Worm (Caenorhabditis elegans) whole organism, L4 larva: Measurements from ENCODE around the gene sdc-3.
A peak's percentile ranks its signal among the peaks of the same experiment; 100 is the strongest.

ENCODE experiments used
- D1046.2 ChIP-seq: fragments of 200-800 bp; sonication (Bioruptor generic); IDR thresholded peaks from 2 replicates; pipeline ENCODE4 v1.3.6; 2022; ENCODE audit warnings: missing genetic modification characterization, missing compliant biosample characterization
- F26F4.8 ChIP-seq: fragments of 200-800 bp; sonication (Bioruptor generic); conservative IDR thresholded peaks from 2 replicates; pipeline ENCODE4 v1.3.6; 2022; ENCODE audit warnings: missing genetic modification characterization, missing compliant biosample characterization
- F37D6.2 ChIP-seq: sonication (generic microtip); optimal IDR thresholded peaks from 2 replicates; lab custom pipeline; 2016; ENCODE audit warnings: mild to moderate bottlenecking, missing genetic modification characterization, missing compliant biosample characterization
- F44E2.7 ChIP-seq: fragments of 200-800 bp; sonication (Bioruptor generic); IDR thresholded peaks from 2 replicates; pipeline ENCODE4 v2.1.2; 2022; ENCODE audit warnings: missing genetic modification characterization, missing compliant biosample characterization
- F49E8.2 ChIP-seq: sonication (generic microtip); optimal IDR thresholded peaks from 2 replicates; lab custom pipeline; 2016; ENCODE audit warnings: missing compliant biosample characterization, mild to moderate bottlenecking, missing genetic modification characterization, borderline replicate concordance
- T26A8.4 ChIP-seq: fragments of 200-800 bp; sonication (Bioruptor generic); IDR thresholded peaks from 2 replicates; pipeline ENCODE4 v1.3.6; 2022; ENCODE audit warnings: missing genetic modification characterization, missing compliant biosample characterization
- Y105C5A.15 ChIP-seq: fragments of 200-800 bp; sonication (Bioruptor generic); IDR thresholded peaks from 2 replicates; pipeline ENCODE4 v1.3.6; 2022; ENCODE audit warnings: missing genetic modification characterization, missing compliant biosample characterization
- Y48G9A.11 ChIP-seq: fragments of 200-800 bp; sonication (Bioruptor generic); IDR thresholded peaks from 2 replicates; pipeline ENCODE4 v1.3.6; 2022; ENCODE audit warnings: missing genetic modification reagents, missing genetic modification characterization, missing compliant biosample characterization
- Y5F2A.4 ChIP-seq: fragments of 200-800 bp; sonication (Bioruptor generic); optimal IDR thresholded peaks from 2 replicates; lab custom pipeline; 2018; ENCODE audit warnings: mild to moderate bottlenecking, missing genetic modification characterization, missing compliant biosample characterization
- ZK337.2 ChIP-seq: fragments of 200-800 bp; sonication (Bioruptor generic); IDR thresholded peaks from 2 replicates; pipeline ENCODE4 v1.3.6; 2022; ENCODE audit warnings: missing genetic modification reagents, missing genetic modification characterization, missing compliant biosample characterization
- aha-1 ChIP-seq: fragments of 150-350 bp; peaks from one replicate; lab custom pipeline; 2014; ENCODE audit warnings: missing biosample characterization, missing genetic modification characterization
- aly-2 ChIP-seq: sonication (generic microtip); optimal IDR thresholded peaks from 2 replicates; lab custom pipeline; 2018; ENCODE audit warnings: missing biosample characterization, missing genetic modification characterization
- ces-1 ChIP-seq: fragments of 150-350 bp; sonication (generic microtip); optimal IDR thresholded peaks from 4 replicates; lab custom pipeline; 2014; ENCODE audit warnings: missing biosample characterization, missing genetic modification reagents, missing genetic modification characterization
- ctbp-1 ChIP-seq: fragments of 200-800 bp; sonication (Bioruptor generic); IDR thresholded peaks from 2 replicates; pipeline ENCODE4 v1.3.6; 2022; ENCODE audit warnings: missing genetic modification reagents, missing genetic modification characterization, missing compliant biosample characterization
- daf-8 ChIP-seq: fragments of 200-800 bp; sonication (Bioruptor generic); IDR thresholded peaks from 2 replicates; pipeline ENCODE4 v1.3.6; 2022; ENCODE audit warnings: missing genetic modification characterization, missing compliant biosample characterization
- dmd-6 ChIP-seq: fragments of 200-800 bp; sonication (Bioruptor generic); IDR thresholded peaks from 2 replicates; pipeline ENCODE4 v1.3.6; 2022; ENCODE audit warnings: missing genetic modification reagents, missing genetic modification characterization, missing compliant biosample characterization
- egl-43 ChIP-seq: fragments of 200-800 bp; sonication (Bioruptor generic); IDR thresholded peaks from 2 replicates; pipeline ENCODE4 v1.3.6; 2022; ENCODE audit warnings: missing genetic modification reagents, missing genetic modification characterization, missing compliant biosample characterization
- hlh-30 ChIP-seq: sonication (generic microtip); optimal IDR thresholded peaks from 2 replicates; lab custom pipeline; 2017; ENCODE audit warnings: antibody characterized with exemption, mild to moderate bottlenecking, missing genetic modification characterization, missing compliant biosample characterization; ENCODE audit not compliant: insufficient read depth
- hmg-1.1 ChIP-seq: fragments of 200-800 bp; sonication (Bioruptor generic); IDR thresholded peaks from 2 replicates; pipeline ENCODE4 v1.3.6; 2022; ENCODE audit warnings: missing genetic modification reagents, missing genetic modification characterization, missing compliant biosample characterization
- lin-13 ChIP-seq: fragments of 150-350 bp; optimal IDR thresholded peaks from 2 replicates; lab custom pipeline; 2014; ENCODE audit warnings: missing biosample characterization, missing genetic modification reagents, missing genetic modification characterization
- lin-29 ChIP-seq: fragments of 200-800 bp; sonication (Bioruptor generic); IDR thresholded peaks from 2 replicates; pipeline ENCODE4 v1.3.6; 2022; ENCODE audit warnings: missing genetic modification reagents, missing genetic modification characterization, missing compliant biosample characterization
- lin-38 ChIP-seq: fragments of 200-800 bp; sonication (Bioruptor generic); IDR thresholded peaks from 2 replicates; pipeline ENCODE4 v1.3.6; 2022; ENCODE audit warnings: missing genetic modification reagents, missing genetic modification characterization, missing compliant biosample characterization
- mdl-1 ChIP-seq, 2 experiments: fragments of 150-350 bp in 1 of 2; sonication (generic microtip) in 1 of 2; optimal IDR thresholded peaks; 2 replicates each; lab custom pipeline; 2014 to 2017; ENCODE audit warnings: missing biosample characterization in 2 of 2, missing genetic modification characterization in 2 of 2
- mdt-29 ChIP-seq: fragments of 200-800 bp; sonication (Bioruptor generic); IDR thresholded peaks from 2 replicates; pipeline ENCODE4 v1.3.6; 2022; ENCODE audit warnings: missing genetic modification reagents, missing genetic modification characterization, missing compliant biosample characterization
- mes-2 ChIP-seq: sonication (generic microtip); optimal IDR thresholded peaks from 2 replicates; lab custom pipeline; 2016; ENCODE audit warnings: missing genotype, mild to moderate bottlenecking, missing genetic modification characterization, missing compliant biosample characterization; ENCODE audit not compliant: poor library complexity, severe bottlenecking
- nhr-102 ChIP-seq: sonication (generic microtip); optimal IDR thresholded peaks from 2 replicates; lab custom pipeline; 2016; ENCODE audit warnings: mild to moderate bottlenecking, missing genetic modification characterization, moderate library complexity, missing compliant biosample characterization
- nhr-111 ChIP-seq: fragments of 200-800 bp; sonication (Bioruptor generic); optimal IDR thresholded peaks from 2 replicates; lab custom pipeline; 2018; ENCODE audit warnings: mild to moderate bottlenecking, missing genetic modification characterization, missing compliant biosample characterization
- nhr-237 ChIP-seq: sonication (generic microtip); optimal IDR thresholded peaks from 2 replicates; lab custom pipeline; 2017; ENCODE audit warnings: missing biosample characterization, missing genetic modification characterization
- nhr-28 ChIP-seq: fragments of 150-350 bp; optimal IDR thresholded peaks from 2 replicates; lab custom pipeline; 2014; ENCODE audit warnings: missing biosample characterization, missing genetic modification characterization
- nhr-42 ChIP-seq: fragments of 200-800 bp; sonication (Bioruptor generic); IDR thresholded peaks from 2 replicates; pipeline ENCODE4 v1.3.6; 2022; ENCODE audit warnings: missing genetic modification characterization, missing compliant biosample characterization
- nhr-77 ChIP-seq: fragments of 150-350 bp; optimal IDR thresholded peaks from 2 replicates; lab custom pipeline; 2014; ENCODE audit warnings: missing biosample characterization, missing genetic modification characterization
- pha-4 ChIP-seq, 2 experiments: fragments of 150-350 bp in 1 of 2; fragments of 200-800 bp in 1 of 2; sonication (Bioruptor generic) in 1 of 2; IDR thresholded peaks in 1 of 2; optimal IDR thresholded peaks in 1 of 2; 2 replicates each; pipeline versions ENCODE4 v1.3.6 to Lab custom; 2014 to 2022; ENCODE audit warnings: missing genetic modification characterization in 2 of 2, missing genetic modification reagents in 2 of 2, missing biosample characterization in 1 of 2, missing compliant biosample characterization in 1 of 2
- rbr-2 ChIP-seq: sonication (generic microtip); optimal IDR thresholded peaks from 2 replicates; lab custom pipeline; 2016; ENCODE audit warnings: missing genotype, missing genetic modification characterization, missing compliant biosample characterization
- saeg-2 ChIP-seq: fragments of 200-800 bp; sonication (Bioruptor generic); IDR thresholded peaks from 2 replicates; pipeline ENCODE4 v1.3.6; 2022; ENCODE audit warnings: missing genetic modification reagents, missing genetic modification characterization, missing compliant biosample characterization
- set-16 ChIP-seq: fragments of 200-800 bp; sonication (Bioruptor generic); IDR thresholded peaks from 2 replicates; pipeline ENCODE4 v1.3.6; 2022; ENCODE audit warnings: missing genetic modification reagents, missing genetic modification characterization, missing compliant biosample characterization
- snpc-1.2 ChIP-seq: fragments of 200-800 bp; sonication (Bioruptor generic); IDR thresholded peaks from 2 replicates; pipeline ENCODE4 v1.3.6; 2022; ENCODE audit warnings: missing genetic modification reagents, missing genetic modification characterization, missing compliant biosample characterization
- spr-3 ChIP-seq: fragments of 200-800 bp; sonication (Bioruptor generic); optimal IDR thresholded peaks from 2 replicates; lab custom pipeline; 2018; ENCODE audit warnings: mild to moderate bottlenecking, missing genetic modification characterization, missing compliant biosample characterization
- tra-1 ChIP-seq: fragments of 200-800 bp; sonication (Bioruptor generic); IDR thresholded peaks from 2 replicates; pipeline ENCODE4 v1.3.6; 2022; ENCODE audit warnings: missing genetic modification reagents, missing genetic modification characterization, missing compliant biosample characterization
- unc-62 ChIP-seq, 3 experiments: fragments of 150-350 bp in 1 of 3; sonication (generic microtip); optimal IDR thresholded peaks in 2 of 3; peaks in 1 of 3; 1 replicate in 1 of 3; 2 replicates in 2 of 3; lab custom pipeline; 2014 to 2017; ENCODE audit warnings: missing biosample characterization in 3 of 3, missing genetic modification characterization in 3 of 3, missing genetic modification reagents in 3 of 3, missing genotype in 1 of 3
- vab-7 ChIP-seq: fragments of 200-800 bp; sonication (Bioruptor generic); IDR thresholded peaks from 2 replicates; pipeline ENCODE4 v1.3.6; 2022; ENCODE audit warnings: missing genetic modification reagents, missing genetic modification characterization, missing compliant biosample characterization
- zfp-3 ChIP-seq: fragments of 200-800 bp; sonication (Bioruptor generic); conservative IDR thresholded peaks from 2 replicates; pipeline ENCODE4 v1.3.6; 2022; ENCODE audit warnings: missing genetic modification reagents, missing genetic modification characterization, missing compliant biosample characterization
- ztf-11 ChIP-seq: fragments of 150-350 bp; optimal IDR thresholded peaks from 2 replicates; lab custom pipeline; 2014; ENCODE audit warnings: missing biosample characterization, missing genetic modification characterization
- ztf-7 ChIP-seq: fragments of 150-350 bp; optimal IDR thresholded peaks from 2 replicates; lab custom pipeline; 2014; ENCODE audit warnings: missing biosample characterization, missing genetic modification characterization

Gene sdc-3

DNA sequence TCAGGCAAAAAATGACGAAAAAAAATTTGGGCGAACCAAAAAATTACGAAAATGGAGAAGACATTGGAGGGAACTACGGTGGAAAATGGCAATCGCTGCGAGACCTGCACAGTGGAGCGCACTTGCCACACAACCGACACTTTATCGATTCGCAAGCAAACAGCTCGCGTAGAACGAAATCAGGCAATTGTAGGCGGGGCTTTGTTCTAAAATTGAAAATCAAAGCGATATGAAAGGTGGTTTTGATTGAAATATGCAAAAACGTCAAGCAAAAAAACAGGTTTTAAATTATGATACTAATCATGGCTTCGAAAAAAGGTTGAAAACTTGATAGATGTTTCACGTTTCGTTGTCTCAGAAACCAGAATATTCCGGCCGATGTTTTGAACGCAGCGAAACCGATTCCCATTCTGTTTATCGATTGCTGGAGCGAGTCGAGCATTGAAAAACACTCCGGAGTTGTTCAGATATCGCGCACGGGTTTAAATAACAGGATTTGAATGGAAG, 45.8 kb downstream of the sdc-3 start, which contains the start of the genes fib-1 and mut-15 (continued):
- no peak for TF ChIP-seq nhr-237 (tag; lab: Kevin White, UChicago)
- no peak for TF ChIP-seq saeg-2 (GFP tag; lab: Robert Waterston, UW)
- TF ChIP-seq mdl-1 (tag; optimal IDR thresholded peaks at IDR 0.05; lab: Kevin White, UChicago): peak in 1 of 2 experiments; percentile 28
- peak; percentile 87 for TF ChIP-seq Y48G9A.11 (GFP tag; lab: Robert Waterston, UW)
- peak; percentile 60; the same call in 1 of the 2 replicates for TF ChIP-seq vab-7 (GFP tag; lab: Robert Waterston, UW)
- TF ChIP-seq ZK337.2: no peak
- peak; percentile 89; the same call in 1 of the 2 replicates for TF ChIP-seq nhr-42 (GFP tag; lab: Robert Waterston, UW)
- TF ChIP-seq nhr-102 (tag; lab: Kevin White, UChicago): peak; percentile 80
- no peak for TF ChIP-seq ces-1 (GFP tag; lab: Kevin White, UChicago)
- TF ChIP-seq Y105C5A.15 (GFP tag; lab: Robert Waterston, UW): no peak
- peak; percentile 71; the same call in 1 of the 2 replicates for TF ChIP-seq T26A8.4
- TF ChIP-seq ztf-7 (tag; lab: Kevin White, UChicago): no peak
- peak; percentile 67 for TF ChIP-seq tra-1 (GFP tag; lab: Robert Waterston, UW)
- peak; percentile 86 for TF ChIP-seq hmg-1.1 (GFP tag; lab: Robert Waterston, UW)
- TF ChIP-seq D1046.2 (GFP tag; lab: Robert Waterston, UW): no peak
- TF ChIP-seq zfp-3 (GFP tag; lab: Robert Waterston, UW): no peak
- TF ChIP-seq F37D6.2 (tag; lab: Kevin White, UChicago): peak; percentile 67
- TF ChIP-seq rbr-2 (tag; lab: Kevin White, UChicago): peak; percentile 92
- peak; percentile 77 for TF ChIP-seq hlh-30 (tag; lab: Kevin White, UChicago)
- peak; percentile 8 for TF ChIP-seq spr-3 (GFP tag; lab: Kevin White, UChicago)
- peak; percentile 48 for TF ChIP-seq F49E8.2 (tag; lab: Kevin White, UChicago)
- TF ChIP-seq F26F4.8 (GFP tag; lab: Robert Waterston, UW): no peak
- TF ChIP-seq dmd-6: peak; percentile 80
- no peak for TF ChIP-seq F44E2.7 (GFP tag; lab: Robert Waterston, UW)

DNA sequence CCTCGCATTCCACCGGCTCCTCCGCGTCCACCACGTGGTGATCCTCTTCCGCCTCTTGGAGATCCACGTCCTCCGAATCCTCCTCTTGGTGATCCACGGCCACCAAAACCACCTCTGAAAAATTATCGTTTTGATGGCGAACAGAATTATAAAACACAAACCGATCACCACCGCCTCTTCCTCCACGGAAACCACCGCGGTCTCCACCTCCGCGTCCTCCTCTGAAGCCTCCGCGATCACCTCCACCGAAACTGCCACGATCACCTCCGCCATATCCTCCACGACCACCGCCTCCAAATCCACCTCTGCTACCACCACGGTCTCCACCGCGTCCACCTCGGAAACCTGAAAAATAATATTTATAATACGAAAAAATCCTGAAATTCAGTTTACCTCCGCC, 46.5 kb downstream of the sdc-3 start:
- TF ChIP-seq mes-2 (tag; lab: Kevin White, UChicago): no peak
- no peak for TF ChIP-seq hmg-1.1 (GFP tag; lab: Robert Waterston, UW)
- no peak for TF ChIP-seq lin-29
- TF ChIP-seq ztf-11 (tag; lab: Kevin White, UChicago): no peak
- TF ChIP-seq set-16 (GFP tag; lab: Robert Waterston, UW): peak; percentile 90
- no peak for TF ChIP-seq egl-43 (GFP tag; lab: Robert Waterston, UW)
- TF ChIP-seq aha-1 (tag; lab: Kevin White, UChicago): peak; percentile 99
- TF ChIP-seq nhr-28 (tag; lab: Kevin White, UChicago): no peak

DNA sequence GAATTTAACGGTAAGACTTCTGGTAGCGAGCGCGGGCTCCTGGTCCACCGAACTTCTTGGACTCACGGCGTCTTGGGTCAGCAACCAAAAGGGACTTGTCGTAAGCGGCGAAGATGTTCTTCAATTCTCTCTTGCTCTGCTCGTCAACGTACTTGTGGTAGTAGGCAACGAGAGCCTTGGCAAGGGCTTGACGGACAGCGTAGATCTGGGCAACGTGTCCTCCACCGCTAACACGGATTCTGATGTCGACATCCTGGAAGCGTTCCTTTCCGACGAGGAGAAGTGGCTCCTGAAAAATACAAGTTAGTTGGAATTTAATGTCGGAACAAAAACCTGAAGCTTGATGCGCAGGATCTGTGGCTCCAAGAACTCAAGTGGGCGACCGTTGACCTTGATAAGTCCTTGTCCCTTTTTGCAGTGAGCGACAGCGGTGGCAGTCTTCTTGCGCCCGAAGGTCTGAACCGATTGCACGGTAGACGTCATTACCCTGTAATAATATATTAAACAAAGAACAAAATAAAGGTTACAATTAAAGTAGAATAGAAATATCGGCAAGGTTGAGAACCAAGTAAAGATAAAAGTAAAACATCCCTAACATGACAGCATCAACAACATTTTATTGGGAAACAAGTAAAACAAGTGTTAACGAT, 47.8 kb downstream of the sdc-3 start, which contains the start of gene rps-16:
rps-16 (minus strand) TSS at position 487 of the 650 bp plus-strand sequence.
- TF ChIP-seq mes-2 (tag; lab: Kevin White, UChicago) (peak; percentile 22), Y5F2A.4 (GFP tag; lab: Kevin White, UChicago) (peak; percentile 47), pha-4 (GFP tag; IDR thresholded peaks at IDR 0.05; lab: Robert Waterston, UW) (peak; percentile 64; the same call in 1 of the 2 replicates), pha-4 (tag; optimal IDR thresholded peaks at IDR 0.05; lab: Kevin White, UChicago) (no peak), dmd-6 (no peak), aha-1 (tag; lab: Kevin White, UChicago) (peak; percentile 90), saeg-2 (GFP tag; lab: Robert Waterston, UW) (no peak), mdt-29 (peak; percentile 68; the same call in 1 of the 2 replicates), zfp-3 (GFP tag; lab: Robert Waterston, UW) (no peak), ctbp-1 (GFP tag; lab: Robert Waterston, UW) (peak; percentile 65; the same call in 1 of the 2 replicates), nhr-102 (tag; lab: Kevin White, UChicago) (peak; percentile 1), lin-13 (peak; percentile 38), unc-62 (GFP tag; optimal IDR thresholded peaks at IDR 0.05 in 1 of 2; lab: Kevin White, UChicago) (peak in 1 of 2 experiments; percentile 81), unc-62 (tag; optimal IDR thresholded peaks at IDR 0.05; lab: Kevin White, UChicago) (no peak), nhr-111 (GFP tag; lab: Kevin White, UChicago) (peak; percentile 89), lin-38 (GFP tag; lab: Robert Waterston, UW) (peak; percentile 82), daf-8 (GFP tag; lab: Robert Waterston, UW) (no peak), F49E8.2 (tag; lab: Kevin White, UChicago) (peak; percentile 68), snpc-1.2 (GFP tag; lab: Robert Waterston, UW) (peak; percentile 10; the same call in 1 of the 2 replicates), nhr-77 (tag; lab: Kevin White, UChicago) (no peak), set-16 (GFP tag; lab: Robert Waterston, UW) (peak; percentile 40; the same call in 1 of the 2 replicates), aly-2 (peak; percentile 17)
